Fruit fly (Drosophila melanogaster) whole organism, embryonic: ENCODE measurements around the gene GNBP3.

Experiments
- Abd-B ChIP-seq: fragments of 200-800 bp; sonication (Bioruptor generic); optimal IDR thresholded peaks from 2 replicates; lab custom pipeline; 2018; ENCODE audit warnings: missing biosample characterization, mild to moderate bottlenecking, missing genetic modification characterization, moderate library complexity
- Atf-2 ChIP-seq: fragments of 200-800 bp; sonication (Bioruptor generic); optimal IDR thresholded peaks from 2 replicates; lab custom pipeline; 2016; ENCODE audit warnings: missing biosample characterization, missing genetic modification characterization
- B-H2 ChIP-seq: fragments of 200-800 bp; sonication (Bioruptor generic); optimal IDR thresholded peaks from 2 replicates; lab custom pipeline; 2018; ENCODE audit warnings: missing biosample characterization, mild to moderate bottlenecking, missing genetic modification characterization
- BEAF-32 ChIP-seq: fragments of 200-800 bp; sonication (Bioruptor generic); optimal IDR thresholded peaks from 3 replicates; lab custom pipeline; 2017; ENCODE audit warnings: missing biosample characterization, missing genetic modification characterization, mild to moderate bottlenecking, moderate library complexity, missing genetic modification reagents
- CG11247 ChIP-seq: fragments of 200-800 bp; sonication (Bioruptor generic); IDR thresholded peaks from 2 replicates; pipeline ENCODE4 v1.3.6; 2022; ENCODE audit warnings: missing biosample characterization, missing genetic modification characterization
- CG11560 ChIP-seq: fragments of 200-800 bp; sonication (Bioruptor generic); IDR thresholded peaks from 3 replicates; pipeline ENCODE4 v1.3.6; 2022; ENCODE audit warnings: missing biosample characterization, missing genetic modification characterization
- CG12219 ChIP-seq: fragments of 200-800 bp; sonication (Bioruptor generic); optimal IDR thresholded peaks from 3 replicates; lab custom pipeline; 2018; ENCODE audit warnings: missing biosample characterization, mild to moderate bottlenecking, missing genetic modification characterization
- CG12236 ChIP-seq: fragments of 200-800 bp; sonication (Bioruptor generic); optimal IDR thresholded peaks from 2 replicates; lab custom pipeline; 2016; ENCODE audit warnings: missing biosample characterization, missing genetic modification characterization
- CG12744 ChIP-seq: fragments of 200-800 bp; sonication (Bioruptor generic); optimal IDR thresholded peaks from 2 replicates; lab custom pipeline; 2016; ENCODE audit warnings: missing biosample characterization, missing genetic modification characterization
- CG15601 ChIP-seq: fragments of 200-800 bp; sonication (Bioruptor generic); optimal IDR thresholded peaks from 3 replicates; lab custom pipeline; 2019; ENCODE audit warnings: missing biosample characterization, mild to moderate bottlenecking, missing genetic modification characterization, moderate library complexity
- CG17186 ChIP-seq: fragments of 200-800 bp; sonication (Bioruptor generic); optimal IDR thresholded peaks from 3 replicates; lab custom pipeline; 2017; ENCODE audit warnings: missing biosample characterization, missing genetic modification reagents, missing genetic modification characterization
- CG2875 ChIP-seq: fragments of 200-800 bp; sonication (Bioruptor generic); optimal IDR thresholded peaks from 2 replicates; lab custom pipeline; 2017; ENCODE audit warnings: missing biosample characterization, mild to moderate bottlenecking, missing genetic modification characterization, missing genetic modification reagents
- CG31365 ChIP-seq: fragments of 200-800 bp; sonication (Bioruptor generic); optimal IDR thresholded peaks from 2 replicates; lab custom pipeline; 2018; ENCODE audit warnings: missing biosample characterization, mild to moderate bottlenecking, missing genetic modification characterization
- CG33557 ChIP-seq: fragments of 200-800 bp; sonication (Bioruptor generic); optimal IDR thresholded peaks from 2 replicates; lab custom pipeline; 2019; ENCODE audit warnings: missing biosample characterization, mild to moderate bottlenecking, missing genetic modification characterization, moderate library complexity
- CG43689 ChIP-seq: fragments of 200-800 bp; sonication (Bioruptor generic); IDR thresholded peaks from 2 replicates; pipeline ENCODE4 v1.3.6; 2022; ENCODE audit warnings: missing biosample characterization, missing genetic modification characterization
- CG4730 ChIP-seq: fragments of 200-800 bp; sonication (Bioruptor generic); IDR thresholded peaks from 2 replicates; pipeline ENCODE4 v1.3.6; 2022; ENCODE audit warnings: missing biosample characterization, missing genetic modification characterization
- CG4820 ChIP-seq: fragments of 200-800 bp; sonication (Bioruptor generic); optimal IDR thresholded peaks from 3 replicates; lab custom pipeline; 2016; ENCODE audit warnings: missing biosample characterization, missing genetic modification characterization
- CG5953 ChIP-seq: fragments of 200-800 bp; sonication (Bioruptor generic); IDR thresholded peaks from 2 replicates; pipeline ENCODE4 v1.3.6; 2022; ENCODE audit warnings: missing biosample characterization, missing genetic modification characterization
- CG6654 ChIP-seq: fragments of 200-800 bp; sonication (Bioruptor generic); optimal IDR thresholded peaks from 2 replicates; lab custom pipeline; 2017; ENCODE audit warnings: missing biosample characterization, mild to moderate bottlenecking, missing genetic modification characterization
- CG6791 ChIP-seq: fragments of 200-800 bp; sonication (Bioruptor generic); IDR thresholded peaks from 3 replicates; pipeline ENCODE4 v1.3.6; 2022; ENCODE audit warnings: missing biosample characterization, missing genetic modification characterization; ENCODE audit not compliant: partially characterized antibody
- CG7745 ChIP-seq: fragments of 200-800 bp; sonication (Bioruptor generic); optimal IDR thresholded peaks from 2 replicates; lab custom pipeline; 2018; ENCODE audit warnings: missing biosample characterization, mild to moderate bottlenecking, missing genetic modification characterization, moderate library complexity
- CG7963 ChIP-seq: fragments of 200-800 bp; sonication (Bioruptor generic); IDR thresholded peaks from 3 replicates; pipeline ENCODE4 v1.3.6; 2022; ENCODE audit warnings: missing biosample characterization, missing genetic modification characterization; ENCODE audit not compliant: partially characterized antibody
- CG7987 ChIP-seq: fragments of 200-800 bp; sonication (Bioruptor generic); optimal IDR thresholded peaks from 2 replicates; lab custom pipeline; 2018; ENCODE audit warnings: missing biosample characterization, mild to moderate bottlenecking, missing genetic modification characterization, moderate library complexity
- CG8089 ChIP-seq: fragments of 200-800 bp; sonication (Bioruptor generic); optimal IDR thresholded peaks from 3 replicates; lab custom pipeline; 2016; ENCODE audit warnings: missing biosample characterization, missing genetic modification characterization
- CG9932 ChIP-seq: fragments of 200-800 bp; sonication (Bioruptor generic); IDR thresholded peaks from 2 replicates; pipeline ENCODE4 v1.3.6; 2022; ENCODE audit warnings: missing biosample characterization, missing genetic modification characterization
- CoRest ChIP-seq: fragments of 200-800 bp; sonication (Bioruptor generic); optimal IDR thresholded peaks from 3 replicates; lab custom pipeline; 2018; ENCODE audit warnings: missing biosample characterization, mild to moderate bottlenecking, missing genetic modification characterization, moderate library complexity
- CrebB ChIP-seq: fragments of 200-800 bp; sonication (Bioruptor generic); optimal IDR thresholded peaks from 3 replicates; lab custom pipeline; 2018; ENCODE audit warnings: missing biosample characterization, mild to moderate bottlenecking, missing genetic modification characterization
- HLH3B ChIP-seq: fragments of 200-800 bp; sonication (Bioruptor generic); IDR thresholded peaks from 2 replicates; pipeline ENCODE4 v1.3.6; 2022; ENCODE audit warnings: missing biosample characterization, missing genetic modification characterization
- HLH54F ChIP-seq: fragments of 200-800 bp; sonication (Bioruptor generic); optimal IDR thresholded peaks from 3 replicates; lab custom pipeline; 2016; ENCODE audit warnings: missing biosample characterization, missing genetic modification characterization
- HmgZ ChIP-seq: fragments of 200-800 bp; sonication (Bioruptor generic); optimal IDR thresholded peaks from 2 replicates; lab custom pipeline; 2018; ENCODE audit warnings: missing biosample characterization, mild to moderate bottlenecking, missing genetic modification characterization
- Kr ChIP-seq: fragments of 200-800 bp; sonication (Bioruptor generic); optimal IDR thresholded peaks from 2 replicates; lab custom pipeline; 2017; ENCODE audit warnings: missing biosample characterization, mild to moderate bottlenecking, missing genetic modification characterization
- Mes4 ChIP-seq: fragments of 200-800 bp; sonication (Bioruptor generic); optimal IDR thresholded peaks from 2 replicates; lab custom pipeline; 2016; ENCODE audit warnings: missing biosample characterization, missing genetic modification characterization
- Taf1 ChIP-seq: fragments of 200-800 bp; sonication (Bioruptor generic); IDR thresholded peaks from 2 replicates; pipeline ENCODE4 v1.3.6; 2022; ENCODE audit warnings: missing biosample characterization, missing genetic modification characterization
- Xrp1 ChIP-seq: fragments of 200-800 bp; sonication (Bioruptor generic); IDR thresholded peaks from 2 replicates; pipeline ENCODE4 v1.3.6; 2022; ENCODE audit warnings: missing biosample characterization, missing genetic modification characterization
- caup ChIP-seq: fragments of 200-800 bp; sonication (Bioruptor generic); optimal IDR thresholded peaks from 3 replicates; lab custom pipeline; 2017; ENCODE audit warnings: missing biosample characterization, mild to moderate bottlenecking, missing genetic modification characterization, moderate library complexity; ENCODE audit not compliant: severe bottlenecking
- da ChIP-seq: fragments of 200-800 bp; sonication (Bioruptor generic); optimal IDR thresholded peaks from 2 replicates; lab custom pipeline; 2016; ENCODE audit warnings: missing biosample characterization, missing genetic modification characterization
- dysf ChIP-seq: fragments of 200-800 bp; sonication (Bioruptor generic); IDR thresholded peaks from 3 replicates; pipeline ENCODE4 v1.3.6; 2022; ENCODE audit warnings: missing biosample characterization, missing genetic modification characterization
- emc ChIP-seq: fragments of 200-800 bp; sonication (Bioruptor generic); optimal IDR thresholded peaks from 2 replicates; lab custom pipeline; 2016; ENCODE audit warnings: missing biosample characterization, missing genetic modification characterization
- esg ChIP-seq: fragments of 200-800 bp; sonication (Bioruptor generic); conservative IDR thresholded peaks from 2 replicates; pipeline ENCODE4 v1.3.6; 2022; ENCODE audit warnings: missing biosample characterization, missing genetic modification characterization
- grau ChIP-seq: fragments of 200-800 bp; optimal IDR thresholded peaks from 3 replicates; lab custom pipeline; 2019; ENCODE audit warnings: missing biosample characterization, mild to moderate bottlenecking, missing genetic modification characterization, moderate library complexity
- h ChIP-seq: fragments of >200 bp; optimal IDR thresholded peaks from 2 replicates; lab custom pipeline; 2017
- jigr1 ChIP-seq: fragments of 200-800 bp; sonication (Bioruptor generic); IDR thresholded peaks from 3 replicates; pipeline ENCODE4 v1.3.6; 2022; ENCODE audit warnings: missing biosample characterization, missing genetic modification characterization
- nmo ChIP-seq: fragments of 200-800 bp; sonication (Bioruptor generic); optimal IDR thresholded peaks from 2 replicates; lab custom pipeline; 2018; ENCODE audit warnings: missing biosample characterization, mild to moderate bottlenecking, missing genetic modification characterization, moderate library complexity
- org-1 ChIP-seq: fragments of 200-800 bp; sonication (Bioruptor generic); optimal IDR thresholded peaks from 2 replicates; lab custom pipeline; 2017; ENCODE audit warnings: missing biosample characterization, missing genetic modification characterization
- pb ChIP-seq: fragments of 200-800 bp; sonication (Bioruptor generic); optimal IDR thresholded peaks from 3 replicates; lab custom pipeline; 2016; ENCODE audit warnings: missing biosample characterization, missing genetic modification characterization
- scrt ChIP-seq: fragments of 200-800 bp; sonication (Bioruptor generic); optimal IDR thresholded peaks from 2 replicates; lab custom pipeline; 2018; ENCODE audit warnings: missing biosample characterization, mild to moderate bottlenecking, missing genetic modification characterization, moderate library complexity
- seq ChIP-seq: fragments of 200-800 bp; sonication (Bioruptor generic); IDR thresholded peaks from 2 replicates; pipeline ENCODE4 v1.3.6; 2022; ENCODE audit warnings: missing biosample characterization, missing genetic modification characterization
- sim ChIP-seq: fragments of 200-800 bp; sonication (Bioruptor generic); IDR thresholded peaks from 2 replicates; pipeline ENCODE4 v1.3.6; 2022; ENCODE audit warnings: missing biosample characterization, missing genetic modification characterization
- sisA ChIP-seq: fragments of 200-800 bp; sonication (Bioruptor generic); IDR thresholded peaks from 2 replicates; pipeline ENCODE4 v1.3.6; 2022; ENCODE audit warnings: missing biosample characterization, missing genetic modification characterization
- stwl ChIP-seq: fragments of 200-800 bp; sonication (Bioruptor generic); optimal IDR thresholded peaks from 3 replicates; lab custom pipeline; 2018; ENCODE audit warnings: missing biosample characterization, mild to moderate bottlenecking, missing genetic modification characterization, moderate library complexity
- unpg ChIP-seq: fragments of 200-800 bp; sonication (Bioruptor generic); optimal IDR thresholded peaks from 3 replicates; lab custom pipeline; 2018; ENCODE audit warnings: missing biosample characterization, mild to moderate bottlenecking, missing genetic modification characterization, moderate library complexity

The GNBP3 gene

DNA sequence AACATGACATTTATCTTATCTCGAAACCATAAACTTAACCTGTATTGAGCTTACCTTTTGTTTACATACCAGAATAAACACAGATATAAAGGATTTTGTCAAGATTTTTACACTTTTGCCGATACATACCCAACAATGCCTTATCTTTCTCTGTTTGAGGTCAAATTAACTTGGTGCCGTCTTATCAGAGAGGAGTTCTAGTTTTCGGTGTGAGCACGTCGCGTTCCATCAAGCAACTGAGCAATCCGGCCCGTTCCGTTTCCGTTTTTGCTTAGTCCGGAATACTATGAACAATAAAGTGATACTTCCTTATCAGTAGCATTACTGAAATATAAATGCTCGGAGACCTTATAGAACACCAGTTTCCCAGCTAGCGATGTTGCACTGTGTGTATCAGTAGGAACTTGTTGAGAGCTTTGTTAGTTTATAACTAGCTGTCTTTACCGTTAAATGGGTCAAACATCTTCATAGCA is 31.1 kb downstream of the GNBP3 start, which contains the start of gene Galk (continued):
- TF ChIP-seq Abd-B (no peak), sisA (peak; percentile 32; the same call in 1 of the 2 replicates), CG17186 (GFP tag; lab: Kevin White, UChicago) (no peak), CG4730 (GFP tag; lab: Robert Waterston, UW) (peak; percentile 52; the same call in 1 of the 2 replicates), CG8089 (GFP tag; lab: Kevin White, UChicago) (no peak), jigr1 (GFP tag; lab: Robert Waterston, UW) (no peak), sim (0 out of 2 replicates have a peak, but pooled peaks have one; percentile 8), CG6654 (no peak), CG33557 (GFP tag; lab: Kevin White, UChicago) (peak; percentile 56), B-H2 (GFP tag; lab: Kevin White, UChicago) (peak; percentile 48), stwl (no peak), emc (peak; percentile 1), CG12744 (no peak), CG4820 (GFP tag; lab: Kevin White, UChicago) (peak; percentile 39), CG12236 (no peak), CG11560 (tag; lab: Robert Waterston, UW) (no peak), h (lab: Kevin White, UChicago) (no peak), HmgZ (peak; percentile 77), CG2875 (GFP tag; lab: Kevin White, UChicago) (no peak), BEAF-32 (no peak), Mes4 (GFP tag; lab: Kevin White, UChicago) (no peak), grau (tag; lab: Kevin White, UChicago) (peak; percentile 97), pb (GFP tag; lab: Kevin White, UChicago) (no peak), org-1 (peak; percentile 16), CG7987 (GFP tag; lab: Kevin White, UChicago) (peak; percentile 33), Kr (GFP tag; lab: Kevin White, UChicago) (no peak), nmo (no peak), CG6791 (GFP tag; lab: Robert Waterston, UW) (no peak), da (peak; percentile 13), CG5953 (peak; percentile 50; the same call in 1 of the 2 replicates), CG15601 (tag; lab: Kevin White, UChicago) (peak; percentile 82), CG7963 (GFP tag; lab: Robert Waterston, UW) (no peak), CrebB (peak; percentile 70), dysf (GFP tag; lab: Robert Waterston, UW) (peak; percentile 69), CG31365 (peak; percentile 26), CG11247 (GFP tag; lab: Robert Waterston, UW) (peak; percentile 72), seq (GFP tag; lab: Robert Waterston, UW) (0 out of 2 replicates have a peak, but pooled peaks have one; percentile 10), CoRest (no peak), esg (GFP tag; lab: Robert Waterston, UW) (no peak), caup (peak; percentile 65), scrt (GFP tag; lab: Kevin White, UChicago) (peak; percentile 42), Xrp1 (no peak; the same call in 1 of the 2 replicates), HLH54F (GFP tag; lab: Kevin White, UChicago) (peak; percentile 56), CG9932 (GFP tag; lab: Robert Waterston, UW) (peak; percentile 87), Atf-2 (no peak), CG12219 (peak; percentile 62), HLH3B (GFP tag; lab: Robert Waterston, UW) (peak; percentile 31; the same call in 1 of the 2 replicates), CG7745 (tag; lab: Kevin White, UChicago) (no peak), Taf1 (GFP tag; lab: Robert Waterston, UW) (peak; percentile 79), CG43689 (GFP tag; lab: Robert Waterston, UW) (no peak), unpg (GFP tag; lab: Kevin White, UChicago) (peak; percentile 48)
